Worm (Caenorhabditis elegans) whole organism, L4 larva: ENCODE measurements around the gene sri-10.

ENCODE experiments used
- T26A8.4 ChIP-seq: fragments of 200-800 bp; sonication (Bioruptor generic); IDR thresholded peaks from 2 replicates; pipeline ENCODE4 v1.3.6; 2022; ENCODE audit warnings: missing genetic modification characterization, missing compliant biosample characterization
- nhr-11 ChIP-seq: fragments of 150-350 bp; optimal IDR thresholded peaks from 2 replicates; lab custom pipeline; 2014; ENCODE audit warnings: missing biosample characterization, missing genetic modification characterization
- pqm-1 ChIP-seq: sonication (generic microtip); optimal IDR thresholded peaks from 2 replicates; lab custom pipeline; 2017; ENCODE audit warnings: missing biosample characterization, missing genetic modification characterization
- unc-62 ChIP-seq, 3 experiments: fragments of 150-350 bp in 1 of 3; sonication (generic microtip); optimal IDR thresholded peaks in 2 of 3; peaks in 1 of 3; 1 replicate in 1 of 3; 2 replicates in 2 of 3; lab custom pipeline; 2014 to 2017; ENCODE audit warnings: missing biosample characterization in 3 of 3, missing genetic modification characterization in 3 of 3, missing genetic modification reagents in 3 of 3, missing genotype in 1 of 3

DNA sequence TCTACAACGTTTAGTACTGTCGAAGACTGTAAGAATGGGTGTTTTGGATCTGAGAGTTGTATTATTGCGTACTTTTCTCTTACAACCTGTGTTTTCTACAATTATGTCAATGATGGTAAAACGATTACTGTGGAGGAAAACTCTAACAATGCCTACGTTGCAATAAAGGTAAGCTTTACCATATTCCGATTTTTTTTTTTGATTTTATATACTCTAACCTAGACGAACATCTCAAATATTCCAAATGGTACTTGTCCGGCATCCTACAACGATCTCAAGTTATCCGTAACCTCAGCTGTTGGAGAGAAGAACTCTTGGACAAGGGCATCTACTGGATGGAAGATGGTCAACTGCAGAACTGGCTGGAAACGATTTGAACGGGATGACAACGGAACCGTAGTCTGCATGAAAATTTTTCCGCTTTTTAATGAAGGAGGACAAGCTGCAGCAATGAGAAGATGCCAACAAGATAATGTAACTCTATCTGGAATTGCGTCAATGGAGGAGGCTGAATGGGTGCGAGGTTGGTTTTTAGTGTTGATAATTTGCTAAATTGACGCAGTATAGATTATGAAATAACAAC, 34.4 kb downstream of the sri-10 start:
- TF ChIP-seq T26A8.4 (GFP tag; lab: Robert Waterston, UW) (no peak), unc-62 (GFP tag; optimal IDR thresholded peaks at IDR 0.05 in 1 of 2; lab: Kevin White, UChicago) (peak in 1 of 2 experiments; percentile 90), unc-62 (tag; optimal IDR thresholded peaks at IDR 0.05; lab: Kevin White, UChicago) (no peak), pqm-1 (tag; lab: Kevin White, UChicago) (no peak), nhr-11 (tag; lab: Kevin White, UChicago) (no peak)
